Fruit fly (Drosophila melanogaster): Measurements from ENCODE around the gene Srp72.

Srp72 gene

DNA sequence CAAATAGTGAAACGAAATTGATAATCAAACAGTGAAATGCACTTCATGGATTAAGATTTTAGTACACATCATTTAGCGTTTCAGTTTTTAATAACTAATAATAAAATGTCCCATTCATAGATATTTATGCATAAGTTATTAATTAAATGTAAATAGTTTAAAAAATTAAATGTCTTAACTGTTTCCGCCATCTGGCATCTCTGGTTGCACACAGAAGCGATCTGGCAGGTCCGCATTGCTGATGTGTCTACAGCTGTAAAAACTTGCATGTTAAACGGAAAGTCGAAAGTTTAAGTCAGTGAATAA, at the start of gene Srp72 (continued):
- TF ChIP-seq CG11247 (GFP tag; IDR thresholded peaks at IDR 0.05) = peak; percentile 43; the same call in 1 of the 2 replicates
- no peak for TF ChIP-seq CG13894 (tag; optimal IDR thresholded peaks at IDR 0.05)
- TF ChIP-seq slbo (GFP tag; IDR thresholded peaks at IDR 0.05) = peak; percentile 70
- TF ChIP-seq CG14965 (GFP tag; optimal IDR thresholded peaks at IDR 0.05; ENCODE audit: borderline replicate concordance) = no peak
- TF ChIP-seq Kr (GFP tag; optimal IDR thresholded peaks at IDR 0.05) = no peak
- no peak for TF ChIP-seq Scr (GFP tag; IDR thresholded peaks at IDR 0.05; ENCODE audit: partially characterized antibody)
- TF ChIP-seq CHES-1-like (GFP tag; optimal IDR thresholded peaks at IDR 0.05) = no peak
- no peak for TF ChIP-seq CG1024 (GFP tag; IDR thresholded peaks at IDR 0.05)
- peak; percentile 41; the same call in 1 of the 2 replicates for TF ChIP-seq Xrp1 (GFP tag; IDR thresholded peaks at IDR 0.05)
- peak in 1 of 2 experiments; percentile 27 for TF ChIP-seq dpn (GFP tag; optimal IDR thresholded peaks at IDR 0.05)
- TF ChIP-seq Ada2b (GFP tag; IDR thresholded peaks at IDR 0.05) = peak; percentile 38
- no peak for TF ChIP-seq odd (GFP tag; optimal IDR thresholded peaks at IDR 0.05)
- TF ChIP-seq Lpt (GFP tag; optimal IDR thresholded peaks at IDR 0.05) = no peak
- TF ChIP-seq Drgx (GFP tag; IDR thresholded peaks at IDR 0.05) = peak; percentile 55
- no peak for TF ChIP-seq CG30431 (GFP tag; optimal IDR thresholded peaks at IDR 0.05)
- TF ChIP-seq salm (tag; optimal IDR thresholded peaks at IDR 0.05) = no peak
- peak; percentile 34 for TF ChIP-seq CG15011 (GFP tag; optimal IDR thresholded peaks at IDR 0.05)
- TF ChIP-seq CG8290 (GFP tag; optimal IDR thresholded peaks at IDR 0.05) = no peak
- TF ChIP-seq CG8290 (tag; optimal IDR thresholded peaks at IDR 0.05) = no peak
- TF ChIP-seq CG3726 (GFP tag; IDR thresholded peaks at IDR 0.05) = no peak
- TF ChIP-seq Sox102F (GFP tag; optimal IDR thresholded peaks at IDR 0.05) = peak; percentile 41
- TF ChIP-seq NC2β (GFP tag; optimal IDR thresholded peaks at IDR 0.05) = no peak
- peak; percentile 52; the same call in 1 of the 3 replicates for TF ChIP-seq jigr1 (GFP tag; IDR thresholded peaks at IDR 0.05)
- peak; percentile 28 for TF ChIP-seq twi (tag; optimal IDR thresholded peaks at IDR 0.05)
- no peak for TF ChIP-seq CG4404 (GFP tag; IDR thresholded peaks at IDR 0.05)
- TF ChIP-seq nau (GFP tag; optimal IDR thresholded peaks at IDR 0.05) = no peak
- peak; percentile 25; the same call in 2 of the 3 replicates for TF ChIP-seq B-H1 (GFP tag; IDR thresholded peaks at IDR 0.05)
- no peak for TF ChIP-seq CG12071 (GFP tag; optimal IDR thresholded peaks at IDR 0.05)
- no peak for TF ChIP-seq CG13287 (GFP tag; IDR thresholded peaks at IDR 0.05; ENCODE audit: partially characterized antibody)
- TF ChIP-seq toy (GFP tag; IDR thresholded peaks at IDR 0.05) = no peak
- TF ChIP-seq al (GFP tag; IDR thresholded peaks at IDR 0.05) = peak; percentile 33; the same call in 1 of the 2 replicates
- TF ChIP-seq Tbp (GFP tag; optimal IDR thresholded peaks at IDR 0.05) = no peak
- TF ChIP-seq Hand (GFP tag; optimal IDR thresholded peaks at IDR 0.05) = no peak
- TF ChIP-seq Antp (GFP tag; optimal IDR thresholded peaks at IDR 0.05) = no peak
- no peak for TF ChIP-seq dan (GFP tag; IDR thresholded peaks at IDR 0.05)
- TF ChIP-seq Atf3 (GFP tag; optimal IDR thresholded peaks at IDR 0.05) = no peak
- TF ChIP-seq CG8944 (GFP tag; optimal IDR thresholded peaks at IDR 0.05) = no peak
- TF ChIP-seq Ets97D (GFP tag; optimal IDR thresholded peaks at IDR 0.05) = no peak
- no peak for TF ChIP-seq pita (GFP tag; optimal IDR thresholded peaks at IDR 0.05)
- TF ChIP-seq CG16863 (GFP tag; optimal IDR thresholded peaks at IDR 0.05) = no peak
- no peak for TF ChIP-seq TFAM (GFP tag; optimal IDR thresholded peaks at IDR 0.05)
- peak; percentile 37 for TF ChIP-seq exex (tag; optimal IDR thresholded peaks at IDR 0.05)
- TF ChIP-seq dati (GFP tag; IDR thresholded peaks at IDR 0.05) = no peak
- TF ChIP-seq CG18011 (GFP tag; optimal IDR thresholded peaks at IDR 0.05) = peak; percentile 25
- no peak for TF ChIP-seq gcm2 (GFP tag; optimal IDR thresholded peaks at IDR 0.05)
- peak; percentile 75 for TF ChIP-seq CG14710 (tag; optimal IDR thresholded peaks at IDR 0.05)
- no peak for TF ChIP-seq CG4707 (GFP tag; optimal IDR thresholded peaks at IDR 0.05)
- no peak for TF ChIP-seq bowl (GFP tag; IDR thresholded peaks at IDR 0.05)
- TF ChIP-seq h (optimal IDR thresholded peaks at IDR 0.05) = no peak
- no peak for TF ChIP-seq Usf (GFP tag; optimal IDR thresholded peaks at IDR 0.05)
- TF ChIP-seq Meics (GFP tag; optimal IDR thresholded peaks at IDR 0.05) = peak; percentile 55
- no peak for TF ChIP-seq CG8089 (GFP tag; optimal IDR thresholded peaks at IDR 0.05)
- no peak for TF ChIP-seq pho (GFP tag; optimal IDR thresholded peaks at IDR 0.05)
